Worm (Caenorhabditis elegans) whole organism, L3 larva: ENCODE measurements around the gene srw-33.
A peak's percentile ranks its signal among the peaks of the same experiment; 100 is the strongest.

Experiments used
- R02D3.7 ChIP-seq: fragments of 150-350 bp; optimal IDR thresholded peaks from 2 replicates; lab custom pipeline; 2014; ENCODE audit warnings: missing biosample characterization, missing genetic modification characterization
- ZK546.5 ChIP-seq: sonication (generic microtip); optimal IDR thresholded peaks from 2 replicates; lab custom pipeline; 2017; ENCODE audit warnings: missing biosample characterization, missing genetic modification characterization
- aly-2 ChIP-seq: fragments of 150-350 bp; optimal IDR thresholded peaks from 2 replicates; lab custom pipeline; 2014; ENCODE audit warnings: missing biosample characterization, missing genetic modification characterization
- ama-1 ChIP-seq: fragments of 150-350 bp; optimal IDR thresholded peaks from 2 replicates; lab custom pipeline; 2018
- ceh-16 ChIP-seq: sonication (generic microtip); optimal IDR thresholded peaks from 2 replicates; lab custom pipeline; 2017; ENCODE audit warnings: missing biosample characterization, missing genetic modification characterization
- ceh-28 ChIP-seq: fragments of 150-350 bp; optimal IDR thresholded peaks from 2 replicates; lab custom pipeline; 2014; ENCODE audit warnings: missing biosample characterization, missing genetic modification reagents, missing genetic modification characterization
- ceh-82 ChIP-seq: fragments of 150-350 bp; optimal IDR thresholded peaks from 2 replicates; lab custom pipeline; 2014; ENCODE audit warnings: missing biosample characterization, missing genetic modification characterization
- daf-12 ChIP-seq: fragments of 150-350 bp; optimal IDR thresholded peaks from 2 replicates; lab custom pipeline; 2014; ENCODE audit warnings: missing biosample characterization, missing genetic modification reagents, missing genetic modification characterization
- egl-27 ChIP-seq: sonication (generic microtip); optimal IDR thresholded peaks from 4 replicates; lab custom pipeline; 2017; ENCODE audit warnings: missing biosample characterization, missing genetic modification reagents, missing genetic modification characterization
- egl-5 ChIP-seq: fragments of 150-350 bp; optimal IDR thresholded peaks from 2 replicates; lab custom pipeline; 2017; ENCODE audit warnings: missing biosample characterization, missing genetic modification reagents, missing genetic modification characterization, inconsistent platforms
- elt-2 ChIP-seq: sonication (generic microtip); optimal IDR thresholded peaks from 2 replicates; lab custom pipeline; 2016; ENCODE audit warnings: missing genetic modification reagents, mild to moderate bottlenecking, missing genetic modification characterization, missing compliant biosample characterization
- elt-3 ChIP-seq, 3 experiments: fragments of 150-350 bp in 1 of 3; sonication (generic microtip) in 2 of 3; optimal IDR thresholded peaks; 2 replicates in 2 of 3; 4 replicates in 1 of 3; lab custom pipeline; 2014 to 2017; ENCODE audit warnings: missing biosample characterization in 3 of 3, missing genetic modification characterization in 3 of 3
- eor-1 ChIP-seq, 2 experiments: fragments of 150-350 bp; optimal IDR thresholded peaks; 2 replicates each; lab custom pipeline; 2014 to 2018; ENCODE audit warnings: missing biosample characterization in 2 of 2, missing genetic modification characterization in 2 of 2
- fkh-10 ChIP-seq: sonication (generic microtip); optimal IDR thresholded peaks from 2 replicates; lab custom pipeline; 2017; ENCODE audit warnings: missing biosample characterization, missing genetic modification reagents, missing genetic modification characterization
- fkh-2 ChIP-seq: fragments of 150-350 bp; optimal IDR thresholded peaks from 2 replicates; lab custom pipeline; 2014; ENCODE audit warnings: missing biosample characterization, missing genetic modification reagents, missing genetic modification characterization
- fos-1 ChIP-seq: fragments of 150-350 bp; optimal IDR thresholded peaks from 2 replicates; lab custom pipeline; 2014; ENCODE audit warnings: missing biosample characterization, missing genetic modification characterization
- hmg-11 ChIP-seq: sonication (generic microtip); optimal IDR thresholded peaks from 2 replicates; lab custom pipeline; 2016; ENCODE audit warnings: missing genetic modification characterization, missing compliant biosample characterization
- jun-1 ChIP-seq: fragments of 150-350 bp; optimal IDR thresholded peaks from 2 replicates; lab custom pipeline; 2014; ENCODE audit warnings: missing biosample characterization, missing genetic modification reagents, missing genetic modification characterization
- lin-15B ChIP-seq: fragments of 150-350 bp; optimal IDR thresholded peaks from 2 replicates; lab custom pipeline; 2014; ENCODE audit warnings: missing biosample characterization, missing genetic modification characterization
- lin-39 ChIP-seq: fragments of 150-350 bp; optimal IDR thresholded peaks from 2 replicates; lab custom pipeline; 2018; ENCODE audit warnings: missing biosample characterization, missing genetic modification reagents, missing genetic modification characterization
- lsy-12 ChIP-seq: sonication (generic microtip); optimal IDR thresholded peaks from 2 replicates; lab custom pipeline; 2016; ENCODE audit warnings: mild to moderate bottlenecking, missing genetic modification characterization, missing compliant biosample characterization
- mdl-1 ChIP-seq: fragments of 150-350 bp; optimal IDR thresholded peaks from 2 replicates; lab custom pipeline; 2014; ENCODE audit warnings: missing biosample characterization, missing genetic modification characterization
- mml-1 ChIP-seq: fragments of 150-350 bp; sonication (generic microtip); optimal IDR thresholded peaks from 3 replicates; lab custom pipeline; 2014; ENCODE audit warnings: missing biosample characterization, missing genetic modification characterization
- nfya-1 ChIP-seq: sonication (generic microtip); optimal IDR thresholded peaks from 2 replicates; lab custom pipeline; 2017; ENCODE audit warnings: missing genetic modification characterization, mild to moderate bottlenecking, missing compliant biosample characterization, antibody characterized with exemption, moderate library complexity; ENCODE audit not compliant: insufficient read depth
- nhr-11 ChIP-seq: fragments of 150-350 bp; optimal IDR thresholded peaks from 2 replicates; lab custom pipeline; 2014; ENCODE audit warnings: missing biosample characterization, missing genetic modification characterization
- nhr-23 ChIP-seq: fragments of 150-350 bp; optimal IDR thresholded peaks from 2 replicates; lab custom pipeline; 2014; ENCODE audit warnings: missing biosample characterization, missing genetic modification reagents, missing genetic modification characterization
- nhr-237 ChIP-seq: fragments of 150-350 bp; optimal IDR thresholded peaks from 2 replicates; lab custom pipeline; 2014; ENCODE audit warnings: missing biosample characterization, missing genetic modification characterization
- nhr-25 ChIP-seq: sonication (generic microtip); optimal IDR thresholded peaks from 2 replicates; lab custom pipeline; 2017; ENCODE audit warnings: missing biosample characterization, missing genetic modification characterization
- nhr-28 ChIP-seq: fragments of 150-350 bp; optimal IDR thresholded peaks from 2 replicates; lab custom pipeline; 2014; ENCODE audit warnings: missing biosample characterization, missing genetic modification characterization
- nhr-43 ChIP-seq: sonication (generic microtip); optimal IDR thresholded peaks from 2 replicates; lab custom pipeline; 2016; ENCODE audit warnings: mild to moderate bottlenecking, missing genetic modification characterization, missing compliant biosample characterization; ENCODE audit not compliant: poor library complexity, severe bottlenecking
- nhr-67 ChIP-seq: fragments of 150-350 bp; optimal IDR thresholded peaks from 2 replicates; lab custom pipeline; 2014; ENCODE audit warnings: missing biosample characterization, missing genetic modification characterization
- nhr-77 ChIP-seq: fragments of 150-350 bp; optimal IDR thresholded peaks from 2 replicates; lab custom pipeline; 2014; ENCODE audit warnings: missing biosample characterization, missing genetic modification characterization
- pha-4 ChIP-seq: fragments of 150-350 bp; optimal IDR thresholded peaks from 2 replicates; lab custom pipeline; 2014; ENCODE audit warnings: missing biosample characterization, missing genetic modification reagents, missing genetic modification characterization
- pqm-1 ChIP-seq: fragments of 150-350 bp; optimal IDR thresholded peaks from 2 replicates; lab custom pipeline; 2017; ENCODE audit warnings: missing biosample characterization, missing genetic modification characterization, inconsistent platforms
- sea-2 ChIP-seq: fragments of 150-350 bp; sonication (generic microtip); optimal IDR thresholded peaks from 4 replicates; lab custom pipeline; 2014; ENCODE audit warnings: missing biosample characterization, missing genetic modification reagents, missing genetic modification characterization
- skn-1 ChIP-seq: fragments of 150-350 bp; optimal IDR thresholded peaks from 2 replicates; lab custom pipeline; 2014; ENCODE audit warnings: missing biosample characterization, missing genetic modification characterization
- snpc-4 ChIP-seq: fragments of 150-350 bp; optimal IDR thresholded peaks from 2 replicates; lab custom pipeline; 2014; ENCODE audit warnings: missing biosample characterization, missing genetic modification characterization
- tbx-2 ChIP-seq: sonication (generic microtip); optimal IDR thresholded peaks from 2 replicates; lab custom pipeline; 2016; ENCODE audit warnings: mild to moderate bottlenecking, missing genetic modification characterization, missing compliant biosample characterization
- unc-39 ChIP-seq: sonication (generic microtip); optimal IDR thresholded peaks from 4 replicates; lab custom pipeline; 2017; ENCODE audit warnings: missing biosample characterization, missing genetic modification characterization
- ztf-11 ChIP-seq: fragments of 150-350 bp; optimal IDR thresholded peaks from 2 replicates; lab custom pipeline; 2014; ENCODE audit warnings: missing biosample characterization, missing genetic modification characterization
- ztf-4 ChIP-seq: fragments of 150-350 bp; optimal IDR thresholded peaks from 2 replicates; lab custom pipeline; 2014; ENCODE audit warnings: missing biosample characterization, missing genetic modification characterization

srw-33 gene

DNA sequence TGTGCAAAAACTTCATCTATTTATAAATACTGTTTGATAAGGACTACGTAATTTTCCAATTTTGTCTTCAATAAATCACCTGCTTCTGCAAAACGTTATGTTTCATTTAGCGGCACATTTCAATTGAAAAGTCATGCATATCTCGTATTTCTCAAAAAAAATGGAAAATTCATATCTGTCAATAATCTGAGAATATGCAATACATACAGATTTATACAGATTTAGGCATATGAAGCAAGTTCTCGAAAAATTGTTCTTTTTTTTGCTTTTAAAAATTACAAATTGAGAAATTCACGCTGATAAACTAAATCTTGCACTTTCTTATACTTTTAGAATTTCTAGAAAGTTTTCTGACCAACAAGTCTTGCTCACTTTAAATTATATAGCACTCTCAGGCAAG is 7.1 kb downstream of the srw-33 start, which contains the start of gene T26H5.11:
Gene T26H5.11 (minus strand): TSS at position 101 of the 400 bp plus-strand sequence.
- no peak for TF ChIP-seq nhr-28
- no peak for TF ChIP-seq aly-2 (tag; lab: Kevin White, UChicago)

DNA sequence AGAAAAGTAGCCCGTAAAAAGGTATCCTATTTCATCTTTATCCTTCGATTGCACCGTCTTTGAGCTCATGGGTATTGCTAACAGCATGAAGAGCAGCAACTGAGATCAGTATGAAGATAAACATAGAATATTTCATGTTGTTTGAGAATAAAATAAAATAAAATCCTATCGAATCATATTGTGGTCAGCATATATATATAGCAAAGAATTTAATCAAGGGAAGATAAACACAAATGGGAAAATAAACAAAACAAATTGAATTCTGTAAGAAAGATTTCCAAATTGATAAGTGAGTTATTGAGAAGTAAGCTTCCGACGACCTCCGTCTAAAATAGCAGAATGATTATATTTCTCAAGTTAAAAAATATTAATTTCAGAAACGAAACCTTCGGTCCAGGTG is 7.6 kb downstream of the srw-33 start, which contains the start of gene T26H5.10:
Gene T26H5.10 (minus strand): TSS at position 101 of the 400 bp plus-strand sequence.
- TF ChIP-seq ztf-4 (tag; lab: Kevin White, UChicago) = no peak
- TF ChIP-seq ceh-28 = no peak
- TF ChIP-seq fkh-10 (GFP tag; lab: Kevin White, UChicago) = no peak
- no peak for TF ChIP-seq pha-4 (tag; lab: Kevin White, UChicago)
- no peak for TF ChIP-seq ceh-82
- TF ChIP-seq ZK546.5 (tag; lab: Kevin White, UChicago) = no peak
- TF ChIP-seq hmg-11 (tag; lab: Kevin White, UChicago) = no peak
- no peak for TF ChIP-seq ama-1
- no peak for TF ChIP-seq aly-2 (tag; lab: Kevin White, UChicago)
- no peak for TF ChIP-seq egl-5 (tag; lab: Kevin White, UChicago)
- no peak for TF ChIP-seq nhr-23
- TF ChIP-seq nhr-28 = no peak
- no peak for TF ChIP-seq fos-1 (tag; lab: Kevin White, UChicago)
- no peak for TF ChIP-seq daf-12
- TF ChIP-seq R02D3.7 (tag; lab: Kevin White, UChicago) = no peak
- no peak for TF ChIP-seq lin-39 (tag; lab: Kevin White, UChicago)
- TF ChIP-seq fkh-2 (tag; lab: Kevin White, UChicago) = no peak
- TF ChIP-seq snpc-4 = no peak
- no peak for TF ChIP-seq nhr-11 (tag; lab: Kevin White, UChicago)

DNA sequence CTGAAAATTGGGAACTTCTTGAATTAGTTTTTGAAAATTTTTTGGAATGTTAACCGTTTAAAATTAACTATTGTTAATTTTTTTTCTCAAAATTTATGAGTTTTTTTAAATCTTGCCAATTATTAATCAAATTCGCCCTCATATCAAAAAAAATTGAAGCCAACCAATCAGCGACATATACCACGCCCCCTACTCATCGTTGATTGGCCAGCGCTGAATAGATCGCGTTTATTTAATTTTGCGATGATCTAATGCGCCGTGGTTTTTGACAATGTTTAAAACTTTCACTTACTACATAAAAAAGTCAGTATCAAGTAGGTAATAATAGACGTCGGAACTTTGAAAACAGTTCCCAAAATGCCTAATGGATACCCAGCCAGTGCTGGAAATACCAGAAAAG is 8.9 kb downstream of the srw-33 start:
- TF ChIP-seq nfya-1 (tag; lab: Kevin White, UChicago) = peak; percentile 62
- no peak for TF ChIP-seq snpc-4

- TF ChIP-seq ceh-28 (no peak), fos-1 (tag; lab: Kevin White, UChicago) (no peak), pqm-1 (tag; lab: Kevin White, UChicago) (peak; percentile 98), elt-2 (peak; percentile 90), hmg-11 (tag; lab: Kevin White, UChicago) (no peak), jun-1 (peak; percentile 46), daf-12 (no peak)
Observed at ce11 chrV:15436133-15436532, 15.2 kb downstream of the srw-33 start.

- no peak for TF ChIP-seq egl-27 (tag; lab: Kevin White, UChicago)
- peak; percentile 39 for TF ChIP-seq pha-4 (tag; lab: Kevin White, UChicago)
- no peak for TF ChIP-seq nhr-43 (tag; lab: Kevin White, UChicago)
- no peak for TF ChIP-seq nhr-77
- no peak for TF ChIP-seq nfya-1 (tag; lab: Kevin White, UChicago)
- TF ChIP-seq elt-2 = peak; percentile 37
- peak; percentile 62 for TF ChIP-seq pqm-1 (tag; lab: Kevin White, UChicago)
Observed at ce11 chrV:15434647-15435046, 16.7 kb downstream of the srw-33 start.

DNA sequence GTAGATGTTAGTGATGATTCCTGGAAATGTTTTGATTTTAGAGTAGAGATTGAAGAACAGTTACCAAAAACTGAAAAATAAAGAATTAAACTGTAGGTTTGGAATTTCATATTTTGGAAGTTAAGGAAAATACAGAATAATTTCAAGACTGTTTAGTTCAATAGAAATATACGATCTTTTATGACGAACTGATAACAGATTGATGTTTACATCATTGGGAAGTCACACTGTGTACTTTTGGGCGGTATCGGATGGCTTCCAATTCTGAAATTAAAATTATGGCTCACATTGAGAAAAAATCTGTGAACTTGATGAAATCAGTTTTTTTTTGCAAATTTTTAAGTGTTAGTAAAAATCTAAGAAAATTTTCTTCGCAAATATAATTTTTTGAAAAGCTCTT is 18.9 kb downstream of the srw-33 start, which contains the start of gene T26H5.8:
Gene T26H5.8 (minus strand): TSS at position 270 of the 400 bp plus-strand sequence.
- TF ChIP-seq ceh-82 (no peak), egl-27 (tag; lab: Kevin White, UChicago) (no peak), elt-2 (peak; percentile 56), nhr-237 (no peak), eor-1 (tag; optimal IDR thresholded peaks at IDR 0.05; lab: Kevin White, UChicago) (no peak), nhr-25 (tag; lab: Kevin White, UChicago) (no peak), mdl-1 (no peak), pqm-1 (tag; lab: Kevin White, UChicago) (peak; percentile 86), nhr-28 (no peak), ztf-4 (tag; lab: Kevin White, UChicago) (no peak), tbx-2 (tag; lab: Kevin White, UChicago) (no peak), ztf-11 (tag; lab: Kevin White, UChicago) (no peak), unc-39 (tag; lab: Kevin White, UChicago) (no peak), lin-15B (tag; lab: Kevin White, UChicago) (no peak), sea-2 (GFP tag; lab: Kevin White, UChicago) (no peak), pha-4 (tag; lab: Kevin White, UChicago) (peak; percentile 90), skn-1 (tag; lab: Kevin White, UChicago) (no peak), nhr-77 (no peak), elt-3 (tag; optimal IDR thresholded peaks at IDR 0.05; lab: Kevin White, UChicago) (no peak), mml-1 (tag; lab: Kevin White, UChicago) (no peak), nhr-67 (no peak), lsy-12 (tag; lab: Kevin White, UChicago) (no peak), ceh-16 (tag; lab: Kevin White, UChicago) (no peak)
